Worm (Caenorhabditis elegans) whole organism, L2 larva: Measurements from ENCODE around the gene F59H6.14.

Experiments used
- ama-1 ChIP-seq: fragments of 150-350 bp; optimal IDR thresholded peaks from 2 replicates; lab custom pipeline; 2018; ENCODE audit warnings: inconsistent platforms
- ceh-82 ChIP-seq: fragments of 150-350 bp; optimal IDR thresholded peaks from 2 replicates; lab custom pipeline; 2014; ENCODE audit warnings: missing biosample characterization, missing genetic modification characterization
- egl-27 ChIP-seq: sonication (generic microtip); optimal IDR thresholded peaks from 3 replicates; lab custom pipeline; 2017; ENCODE audit warnings: missing biosample characterization, missing genetic modification reagents, missing genetic modification characterization
- lsy-2 ChIP-seq, 2 experiments: fragments of 150-350 bp in 1 of 2; sonication (generic microtip) in 1 of 2; optimal IDR thresholded peaks; 2 replicates each; lab custom pipeline; 2014 to 2017; ENCODE audit warnings: missing biosample characterization in 2 of 2, missing genetic modification characterization in 2 of 2
- mdl-1 ChIP-seq, 2 experiments: fragments of 150-350 bp in 1 of 2; sonication (generic microtip) in 1 of 2; optimal IDR thresholded peaks; 2 replicates each; lab custom pipeline; 2017; ENCODE audit warnings: missing biosample characterization in 2 of 2, missing genetic modification characterization in 2 of 2
- nhr-12 ChIP-seq: fragments of 150-350 bp; optimal IDR thresholded peaks from 2 replicates; lab custom pipeline; 2014; ENCODE audit warnings: missing biosample characterization, missing genetic modification characterization
- nhr-237 ChIP-seq: fragments of 150-350 bp; optimal IDR thresholded peaks from 2 replicates; lab custom pipeline; 2014; ENCODE audit warnings: missing biosample characterization, missing genetic modification characterization
- nhr-25 ChIP-seq: fragments of 150-350 bp; sonication (generic microtip); optimal IDR thresholded peaks from 3 replicates; lab custom pipeline; 2014; ENCODE audit warnings: missing biosample characterization, missing genetic modification characterization
- snpc-4 ChIP-seq: fragments of 150-350 bp; optimal IDR thresholded peaks from 2 replicates; lab custom pipeline; 2014; ENCODE audit warnings: missing biosample characterization, missing genetic modification characterization
- unc-39 ChIP-seq: fragments of 150-350 bp; optimal IDR thresholded peaks from 2 replicates; lab custom pipeline; 2014; ENCODE audit warnings: missing biosample characterization, missing genetic modification characterization
- unc-62 ChIP-seq: fragments of 150-350 bp; optimal IDR thresholded peaks from 2 replicates; lab custom pipeline; 2014; ENCODE audit warnings: missing biosample characterization, missing genetic modification reagents, missing genetic modification characterization

ce11 chrII:2063989-2064388, 30.6 kb downstream of the F59H6.14 start, which contains the start of gene F07E5.13:
- TF ChIP-seq nhr-25 (tag; lab: Kevin White, UChicago) (no peak), ceh-82 (tag; lab: Kevin White, UChicago) (no peak), unc-62 (no peak), nhr-12 (tag; lab: Kevin White, UChicago) (no peak), egl-27 (tag; lab: Kevin White, UChicago) (no peak), snpc-4 (tag; lab: Kevin White, UChicago) (no peak), mdl-1 (tag; optimal IDR thresholded peaks at IDR 0.05; lab: Kevin White, UChicago) (no peak), nhr-237 (tag; lab: Kevin White, UChicago) (no peak), unc-39 (tag; lab: Kevin White, UChicago) (no peak), ama-1 (lab: Kevin White, UChicago) (no peak), lsy-2 (tag; optimal IDR thresholded peaks at IDR 0.05; lab: Kevin White, UChicago) (no peak)
